Fruit fly (Drosophila melanogaster): ENCODE measurements around the gene Smr.
A peak's percentile ranks its signal among the peaks of the same experiment; 100 is the strongest.

Smr gene

dm6 chrX:12654288-12654729, 88.1 kb downstream of the Smr start:
- TF ChIP-seq CG32121 (GFP tag; IDR thresholded peaks at IDR 0.05): peak; percentile 53
- peak; percentile 44 for TF ChIP-seq EcR (GFP tag; optimal IDR thresholded peaks at IDR 0.05)
- TF ChIP-seq fd96Ca (GFP tag; IDR thresholded peaks at IDR 0.05): peak; percentile 62; the same call in 1 of the 3 replicates
- TF ChIP-seq Ets98B (GFP tag; IDR thresholded peaks at IDR 0.05): no peak
- TF ChIP-seq CG4496 (GFP tag; IDR thresholded peaks at IDR 0.05): 0 out of 3 replicates have a peak, but pooled peaks have one; percentile 13
- TF ChIP-seq CG12605 (GFP tag; IDR thresholded peaks at IDR 0.05): no peak; the same call in 1 of the 2 replicates
- no peak for TF ChIP-seq CG10348 (GFP tag; IDR thresholded peaks at IDR 0.05)
- TF ChIP-seq CG17806 (tag; optimal IDR thresholded peaks at IDR 0.05): no peak
- peak; percentile 9 for TF ChIP-seq Snoo (tag; optimal IDR thresholded peaks at IDR 0.05)
- no peak for TF ChIP-seq rn (GFP tag; IDR thresholded peaks at IDR 0.05)
- peak; percentile 23 for TF ChIP-seq CG8301 (tag; optimal IDR thresholded peaks at IDR 0.05)
- TF ChIP-seq CG14655 (GFP tag; optimal IDR thresholded peaks at IDR 0.05): no peak
- peak; percentile 17 for TF ChIP-seq CG8159 (tag; optimal IDR thresholded peaks at IDR 0.05)
- TF ChIP-seq CG15710 (tag; optimal IDR thresholded peaks at IDR 0.05): peak; percentile 10
- no peak for TF ChIP-seq CG13204 (GFP tag; optimal IDR thresholded peaks at IDR 0.05)
- TF ChIP-seq Pif1A (GFP tag; optimal IDR thresholded peaks at IDR 0.05): peak; percentile 23
- TF ChIP-seq Pif1B (GFP tag; optimal IDR thresholded peaks at IDR 0.05): no peak
- no peak for TF ChIP-seq CG34367 (tag; optimal IDR thresholded peaks at IDR 0.05)
- TF ChIP-seq CG9948 (tag; optimal IDR thresholded peaks at IDR 0.05): no peak
- no peak for TF ChIP-seq gl (tag; optimal IDR thresholded peaks at IDR 0.05)
- TF ChIP-seq D1 (tag; optimal IDR thresholded peaks at IDR 0.05): no peak

dm6 chrX:12653574-12653973, 88.8 kb downstream of the Smr start, which contains the start of gene CkIalpha:
TSS of gene CkIalpha (plus strand) at chrX:12653626.
- no peak for TF ChIP-seq CG13204 (GFP tag; optimal IDR thresholded peaks at IDR 0.05)
- TF ChIP-seq CG8159 (tag; optimal IDR thresholded peaks at IDR 0.05): peak; percentile 11
- TF ChIP-seq fd96Ca (GFP tag; IDR thresholded peaks at IDR 0.05): peak; percentile 65; the same call in 2 of the 3 replicates
- peak; percentile 58 for TF ChIP-seq Ets98B (GFP tag; IDR thresholded peaks at IDR 0.05)
- TF ChIP-seq CG9948 (tag; optimal IDR thresholded peaks at IDR 0.05): no peak

dm6 chrX:12651613-12652012, 90.8 kb downstream of the Smr start:
- TF ChIP-seq gl (tag; optimal IDR thresholded peaks at IDR 0.05) (no peak), CG15710 (tag; optimal IDR thresholded peaks at IDR 0.05) (no peak), CG8159 (tag; optimal IDR thresholded peaks at IDR 0.05) (no peak), Ets98B (GFP tag; IDR thresholded peaks at IDR 0.05) (no peak), D1 (tag; optimal IDR thresholded peaks at IDR 0.05) (no peak)

dm6 chrX:12645361-12645760, 97.1 kb downstream of the Smr start:
- TF ChIP-seq CG8159 (tag; optimal IDR thresholded peaks at IDR 0.05) (no peak), Pif1A (GFP tag; optimal IDR thresholded peaks at IDR 0.05) (no peak), Snoo (tag; optimal IDR thresholded peaks at IDR 0.05) (no peak), CG17806 (tag; optimal IDR thresholded peaks at IDR 0.05) (no peak), gl (tag; optimal IDR thresholded peaks at IDR 0.05) (no peak), CG32121 (GFP tag; IDR thresholded peaks at IDR 0.05) (no peak), CG15710 (tag; optimal IDR thresholded peaks at IDR 0.05) (no peak), CG9948 (tag; optimal IDR thresholded peaks at IDR 0.05) (no peak), Ets98B (GFP tag; IDR thresholded peaks at IDR 0.05) (no peak), Pif1B (GFP tag; optimal IDR thresholded peaks at IDR 0.05) (no peak), CG8301 (tag; optimal IDR thresholded peaks at IDR 0.05) (no peak), D1 (tag; optimal IDR thresholded peaks at IDR 0.05) (no peak), fd96Ca (GFP tag; IDR thresholded peaks at IDR 0.05) (no peak), CG10348 (GFP tag; IDR thresholded peaks at IDR 0.05) (no peak), CG14655 (GFP tag; optimal IDR thresholded peaks at IDR 0.05) (no peak), rn (GFP tag; IDR thresholded peaks at IDR 0.05) (no peak), CG12605 (GFP tag; IDR thresholded peaks at IDR 0.05) (no peak), CG4496 (GFP tag; IDR thresholded peaks at IDR 0.05) (no peak)
